Worm (Caenorhabditis elegans) whole organism, midembryonic: ENCODE results near the gene unc-105.

Experiments used
- T22C8.4 ChIP-seq: fragments of 200-800 bp; sonication (Bioruptor generic); IDR thresholded peaks from 2 replicates; pipeline ENCODE4 v1.3.6; 2022; ENCODE audit warnings: missing genetic modification characterization, missing compliant biosample characterization
- cog-1 ChIP-seq: sonication (generic microtip); optimal IDR thresholded peaks from 2 replicates; lab custom pipeline; 2016; ENCODE audit warnings: missing genetic modification characterization, missing compliant biosample characterization
- flt-1 ChIP-seq: fragments of 200-800 bp; sonication (Bioruptor generic); IDR thresholded peaks from 2 replicates; pipeline ENCODE4 v1.3.6; 2022; ENCODE audit warnings: missing genetic modification characterization, missing compliant biosample characterization
- klf-2 ChIP-seq: fragments of 200-800 bp; sonication (Bioruptor generic); conservative IDR thresholded peaks from 2 replicates; pipeline ENCODE4 v1.3.6; 2022; ENCODE audit warnings: missing genetic modification reagents, missing genetic modification characterization, missing compliant biosample characterization
- med-1 ChIP-seq: sonication (generic microtip); optimal IDR thresholded peaks from 2 replicates; lab custom pipeline; 2017; ENCODE audit warnings: missing genetic modification characterization, mild to moderate bottlenecking, missing compliant biosample characterization, antibody characterized with exemption, missing genetic modification reagents; ENCODE audit not compliant: insufficient read depth
- ref-1 ChIP-seq: fragments of 200-800 bp; sonication (Bioruptor generic); conservative IDR thresholded peaks from 2 replicates; pipeline ENCODE4 v1.3.6; 2022; ENCODE audit warnings: missing genetic modification reagents, missing genetic modification characterization, missing compliant biosample characterization
- tab-1 ChIP-seq: fragments of 200-800 bp; sonication (Bioruptor generic); IDR thresholded peaks from 2 replicates; pipeline ENCODE4 v1.3.6; 2022; ENCODE audit warnings: missing genetic modification characterization, missing compliant biosample characterization
- ztf-23 ChIP-seq: fragments of 200-800 bp; sonication (Bioruptor generic); IDR thresholded peaks from 2 replicates; pipeline ENCODE4 v1.3.6; 2022; ENCODE audit warnings: missing genetic modification reagents, missing genetic modification characterization, missing compliant biosample characterization
- ztf-29 ChIP-seq: fragments of 200-800 bp; sonication (Bioruptor generic); IDR thresholded peaks from 2 replicates; pipeline ENCODE4 v1.3.6; 2022; ENCODE audit warnings: missing genetic modification reagents, missing genetic modification characterization, missing compliant biosample characterization

DNA sequence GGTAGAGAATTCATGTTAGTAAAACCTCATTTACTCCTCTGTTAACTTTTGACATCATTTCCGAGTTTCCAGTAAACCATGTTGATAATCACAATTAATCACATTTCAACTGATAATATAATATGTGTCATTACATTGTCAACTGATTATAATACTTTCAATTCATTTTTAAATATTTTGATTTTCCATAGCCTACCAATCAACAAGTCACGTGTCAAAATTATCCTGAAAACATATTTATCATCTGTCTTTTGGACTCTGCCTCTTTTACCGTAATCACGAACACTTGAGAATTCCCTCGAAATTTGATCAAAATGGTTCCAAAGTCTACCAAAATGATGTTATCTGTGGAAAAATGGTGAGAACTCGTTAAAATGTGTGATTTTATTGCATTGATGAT is 42.2 kb upstream of the unc-105 start:
- no peak for TF ChIP-seq T22C8.4
- TF ChIP-seq flt-1 (GFP tag; lab: Robert Waterston, UW): no peak
- no peak for TF ChIP-seq ztf-29
- TF ChIP-seq tab-1 (GFP tag; lab: Robert Waterston, UW): no peak
- no peak for TF ChIP-seq med-1 (GFP tag; lab: Kevin White, UChicago)
- TF ChIP-seq cog-1 (tag; lab: Kevin White, UChicago): no peak
- no peak for TF ChIP-seq ref-1 (GFP tag; lab: Robert Waterston, UW)
- TF ChIP-seq ztf-23: no peak
- no peak for TF ChIP-seq klf-2 (GFP tag; lab: Robert Waterston, UW)
